Worm (Caenorhabditis elegans): ENCODE data around the gene npp-5.

DNA sequence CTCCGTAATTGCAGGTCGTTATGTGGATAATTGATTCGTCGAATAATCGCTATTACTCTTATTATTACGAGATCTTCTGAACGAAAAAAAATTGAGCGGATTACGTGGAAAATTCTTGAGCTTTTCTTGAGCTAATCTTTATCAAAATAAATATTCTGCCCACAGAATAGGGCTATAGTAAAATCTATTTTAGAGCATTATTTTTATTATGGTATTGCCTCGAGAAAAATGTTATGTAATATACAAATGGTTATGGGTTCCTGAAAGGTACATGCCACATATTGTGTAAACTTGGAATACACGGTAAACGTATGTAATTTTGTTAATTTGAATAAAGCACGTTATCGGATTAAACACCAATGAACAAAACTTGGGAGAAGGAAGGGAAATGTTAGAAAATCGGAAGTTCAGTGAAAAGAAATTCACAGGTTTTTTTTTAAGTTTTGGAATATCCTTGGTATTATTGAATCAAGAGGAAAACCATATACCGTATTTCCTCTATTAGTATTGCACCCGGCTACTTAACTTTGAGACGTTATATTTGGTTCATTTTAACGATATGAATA, 37.7 kb upstream of the npp-5 start:
- peak in 1 of 2 experiments; percentile 65 for TF ChIP-seq lsy-2 (tag; optimal IDR thresholded peaks at IDR 0.05)
- peak; percentile 22 for TF ChIP-seq lin-13 (GFP tag; optimal IDR thresholded peaks at IDR 0.05)
- TF ChIP-seq blmp-1 (tag; optimal IDR thresholded peaks at IDR 0.05; ENCODE audit: insufficient read depth) = no peak
- TF ChIP-seq egl-27 (tag; optimal IDR thresholded peaks at IDR 0.05) = no peak
- no peak for TF ChIP-seq zag-1 (tag; optimal IDR thresholded peaks at IDR 0.05)
- no peak for TF ChIP-seq nhr-23 (tag; optimal IDR thresholded peaks at IDR 0.05)
- peak; percentile 42 for TF ChIP-seq ama-1 (optimal IDR thresholded peaks at IDR 0.05)
- no peak for TF ChIP-seq elt-3 (tag; optimal IDR thresholded peaks at IDR 0.05)
- TF ChIP-seq sma-9 (GFP tag; optimal IDR thresholded peaks at IDR 0.05) = peak; percentile 62
- no peak for TF ChIP-seq sma-9 (tag; optimal IDR thresholded peaks at IDR 0.05)
- TF ChIP-seq ztf-4 (tag; optimal IDR thresholded peaks at IDR 0.05) = peak; percentile 36
- TF ChIP-seq nhr-237 (tag; optimal IDR thresholded peaks at IDR 0.05) = no peak
